Fruit fly (Drosophila melanogaster) S2 (cell line): ENCODE data around the gene CG4730.

Experiments used
- CG8478 ChIP-seq: fragments of >200 bp; optimal IDR thresholded peaks from 2 replicates; lab custom pipeline; 2018
- CTCF ChIP-seq, 2 experiments: fragments of >200 bp; optimal IDR thresholded peaks; 2 replicates each; lab custom pipeline; 2018

CG4730 gene

DNA sequence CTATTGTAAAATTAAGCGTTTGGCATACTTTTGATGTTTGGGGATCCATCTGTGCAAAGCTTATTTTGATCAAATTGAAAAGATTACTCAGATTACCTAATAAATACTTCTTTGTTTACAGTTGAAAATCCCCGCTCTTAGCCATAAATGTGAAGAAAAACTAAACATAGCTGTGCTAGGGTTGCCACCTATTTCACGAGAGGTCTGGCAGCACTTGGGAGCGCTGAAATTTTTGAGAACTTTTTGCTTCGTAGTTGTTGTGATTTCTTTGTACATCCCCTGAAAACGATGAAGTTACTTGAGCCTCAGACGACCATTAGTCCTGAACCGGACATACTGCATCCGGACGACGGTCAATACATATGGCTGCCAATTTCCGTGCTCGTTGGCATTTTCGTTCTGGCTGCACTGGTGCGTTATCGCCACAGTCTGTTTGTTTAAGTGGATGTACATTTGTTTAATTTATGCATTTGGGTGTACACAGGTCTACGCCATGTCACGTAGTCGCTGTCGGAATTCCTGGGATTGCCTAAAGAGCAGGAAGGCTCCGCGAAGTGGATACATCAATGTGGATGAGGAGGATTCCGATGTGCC, at the start of gene CG4730, which contains the start of gene CG5039:
TSS of gene CG4730 (minus strand) at position 194 of the 594 bp plus-strand sequence.
TSS of gene CG5039 (plus strand) at position 195 of the 594 bp plus-strand sequence.
- TF ChIP-seq CTCF (optimal IDR thresholded peaks at IDR 0.05; lab: Kevin White, UChicago) (peak in 1 of 2 experiments; percentile 24), CG8478 (lab: Kevin White, UChicago) (no peak)

DNA sequence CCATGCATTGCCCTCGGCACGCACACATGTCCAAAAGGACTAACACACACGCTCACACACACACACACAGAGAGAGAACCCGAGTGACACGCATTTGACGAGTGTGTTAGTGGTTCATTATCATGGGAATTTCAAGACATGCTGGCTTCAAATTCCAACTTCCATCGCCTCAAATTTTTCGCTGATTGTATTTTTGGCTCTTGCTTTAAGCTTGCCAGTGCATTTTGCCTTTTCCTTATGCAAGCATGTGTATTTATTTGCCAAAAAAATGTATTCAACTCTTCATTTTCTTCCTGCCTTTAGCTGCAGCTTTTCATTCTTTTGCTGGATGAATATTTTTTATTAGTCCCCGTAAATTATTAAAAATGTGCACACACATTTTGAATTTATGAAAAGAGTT, 45.3 kb upstream of the CG4730 start:
- TF ChIP-seq CTCF (optimal IDR thresholded peaks at IDR 0.05; lab: Kevin White, UChicago) (no peak), CG8478 (lab: Kevin White, UChicago) (no peak)

- TF ChIP-seq CTCF (optimal IDR thresholded peaks at IDR 0.05; lab: Kevin White, UChicago) (no peak), CG8478 (lab: Kevin White, UChicago) (no peak)
Measured at dm6 chr3R:25721030-25721429, 42.5 kb upstream of the CG4730 start.

dm6 chr3R:25720024-25720574, 41.6 kb upstream of the CG4730 start:
- TF ChIP-seq CTCF (optimal IDR thresholded peaks at IDR 0.05; lab: Kevin White, UChicago) (no peak), CG8478 (lab: Kevin White, UChicago) (no peak)

DNA sequence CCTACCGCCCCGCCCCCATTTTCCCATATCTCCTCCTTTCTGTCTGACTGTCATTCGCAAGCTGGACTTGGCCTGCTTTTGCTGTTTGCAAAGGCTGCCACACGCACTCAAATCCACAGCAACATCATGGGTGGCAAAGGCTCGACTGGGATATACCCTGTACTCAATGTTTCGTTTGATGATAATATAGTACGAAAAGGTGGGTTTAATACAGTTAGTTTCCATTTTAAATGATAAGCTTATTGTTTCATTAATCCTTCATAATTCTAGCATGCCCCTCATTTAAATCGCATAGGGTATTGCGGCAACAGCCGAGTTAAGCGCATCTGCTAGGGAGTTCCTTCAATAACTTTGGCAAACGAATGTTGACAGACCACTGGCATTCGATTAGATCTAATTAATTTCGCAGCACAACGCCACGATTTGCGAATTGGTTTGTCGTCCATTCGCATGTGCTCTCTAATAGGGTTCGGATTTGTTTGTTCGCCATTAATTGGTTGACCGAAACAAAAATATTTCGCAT, 15.7 kb upstream of the CG4730 start:
- TF ChIP-seq CG8478 (lab: Kevin White, UChicago) (no peak), CTCF (optimal IDR thresholded peaks at IDR 0.05; lab: Kevin White, UChicago) (no peak)

DNA sequence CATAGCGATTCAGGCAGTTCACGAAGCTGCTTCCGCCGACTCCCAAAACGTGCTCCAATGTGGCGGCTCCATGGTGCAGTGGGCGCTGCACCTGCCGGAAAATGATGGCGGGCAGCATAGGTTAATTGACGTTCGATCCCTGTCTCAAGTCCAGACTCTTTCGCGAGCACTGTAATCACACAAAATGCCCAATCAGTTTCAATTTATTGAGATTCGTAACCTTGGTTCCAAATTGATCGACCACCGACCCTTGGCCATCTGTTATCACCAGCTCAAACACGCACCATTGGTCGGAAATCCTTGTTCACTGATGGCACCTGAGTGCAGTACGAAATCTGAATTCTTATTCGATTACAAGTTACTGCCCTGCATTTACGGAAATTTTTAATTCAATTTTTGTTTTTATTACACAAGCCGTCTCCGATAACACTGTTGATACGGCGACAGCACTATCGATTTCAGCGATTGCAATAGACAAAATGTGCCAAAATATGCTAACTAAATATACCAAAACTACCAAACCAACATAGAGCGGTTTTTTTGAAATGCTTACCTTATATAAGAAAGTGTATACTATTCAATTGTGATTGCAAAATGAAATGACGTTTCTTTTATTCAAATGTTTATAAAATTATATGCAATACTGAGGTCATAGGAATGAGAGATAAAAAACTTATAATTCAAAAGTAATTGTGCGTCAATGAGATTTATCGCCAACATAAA, 8.4 kb upstream of the CG4730 start, which contains the start of gene CLS:
TSS of gene CLS (minus strand) at position 673 of the 723 bp plus-strand sequence.
- TF ChIP-seq CTCF (optimal IDR thresholded peaks at IDR 0.05; lab: Kevin White, UChicago) (no peak), CG8478 (lab: Kevin White, UChicago) (no peak)

- TF ChIP-seq CTCF (optimal IDR thresholded peaks at IDR 0.05; lab: Kevin White, UChicago), result no peak
- TF ChIP-seq CG8478 (lab: Kevin White, UChicago), result no peak
Measured at dm6 chr3R:25684859-25685258, 6.4 kb upstream of the CG4730 start, which contains the start of gene RpL27. Gene RpL27, minus strand, starts transcription at chr3R:25685051.

- TF ChIP-seq CG8478 (lab: Kevin White, UChicago), result no peak
- TF ChIP-seq CTCF (optimal IDR thresholded peaks at IDR 0.05; lab: Kevin White, UChicago), result no peak
Measured at dm6 chr3R:25680528-25680927, 2.0 kb upstream of the CG4730 start, which contains the start of the genes CG4743 and Idh3g. Gene CG4743, minus strand, starts transcription at chr3R:25680550. Gene Idh3g, plus strand, starts transcription at chr3R:25680845.

dm6 chr3R:25665509-25665908, 13.0 kb downstream of the CG4730 start, which contains the start of gene Lgr3:
Gene Lgr3, plus strand, starts transcription at chr3R:25665809.
- no peak for TF ChIP-seq CG8478 (lab: Kevin White, UChicago)
- no peak for TF ChIP-seq CTCF (optimal IDR thresholded peaks at IDR 0.05; lab: Kevin White, UChicago)

dm6 chr3R:25662358-25662757, 16.1 kb downstream of the CG4730 start:
- TF ChIP-seq CG8478 (lab: Kevin White, UChicago), result no peak
- no peak for TF ChIP-seq CTCF (optimal IDR thresholded peaks at IDR 0.05; lab: Kevin White, UChicago)

DNA sequence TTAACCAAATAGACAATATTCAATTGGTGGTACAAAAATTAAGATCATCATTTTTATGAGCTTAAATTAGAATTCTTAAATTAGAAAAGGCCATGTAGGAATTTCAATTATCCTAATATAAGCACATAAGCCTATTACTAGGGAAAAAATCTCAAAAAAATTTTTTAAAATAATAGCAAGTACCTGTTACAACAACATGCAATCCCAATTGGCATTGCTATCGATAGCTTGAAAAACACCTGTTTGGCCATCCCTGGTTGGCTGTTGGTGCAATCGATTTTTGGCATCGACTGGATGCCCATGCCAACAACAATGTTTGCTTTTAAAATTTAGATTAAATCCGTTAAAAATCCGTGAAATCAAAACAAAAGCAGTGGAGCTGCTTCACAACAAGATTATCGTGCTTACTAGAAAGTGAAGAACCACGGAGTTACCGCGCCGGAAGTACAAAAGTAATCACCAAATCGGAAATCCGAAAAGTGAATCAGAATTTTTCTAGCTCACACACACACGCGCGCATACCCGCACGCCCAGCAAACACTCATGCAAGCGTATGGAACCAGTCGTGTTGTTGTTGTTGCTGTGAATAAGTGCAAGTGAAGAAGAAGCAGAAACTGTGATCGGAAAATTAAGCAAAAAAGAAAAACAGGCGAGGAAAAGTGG, 16.8 kb downstream of the CG4730 start, which contains the start of gene RASSF8:
TSS of gene RASSF8 (plus strand) at position 265 of the 663 bp plus-strand sequence.
- TF ChIP-seq CG8478 (lab: Kevin White, UChicago) (no peak), CTCF (optimal IDR thresholded peaks at IDR 0.05; lab: Kevin White, UChicago) (no peak)

DNA sequence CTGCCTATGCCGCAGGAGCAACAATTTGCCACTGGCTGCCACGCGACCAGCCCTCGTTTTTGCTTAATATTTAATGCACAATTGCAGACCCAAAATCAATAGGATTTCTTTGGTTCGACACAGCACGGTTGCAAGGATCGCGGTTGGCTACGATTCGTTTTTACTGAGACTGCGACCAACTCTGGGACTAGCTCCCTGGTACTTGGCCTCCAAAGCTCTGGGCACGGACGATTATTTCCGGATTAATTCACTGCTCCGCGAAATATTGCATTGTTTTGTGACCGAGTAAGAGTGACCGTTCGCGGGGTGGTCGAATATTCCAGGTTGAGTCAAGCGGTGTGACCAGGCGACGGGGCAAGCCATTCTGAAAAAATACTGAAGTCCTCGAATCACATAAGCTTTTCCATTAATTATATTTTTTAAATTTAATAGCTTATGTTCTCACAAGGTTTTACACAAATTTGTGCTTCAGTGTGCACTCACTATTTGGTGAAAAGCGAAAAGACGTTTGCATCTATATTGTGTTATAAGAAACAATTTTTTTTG, 17.4 kb downstream of the CG4730 start, which contains the start of gene Tnks:
TSS of gene Tnks (minus strand) at position 302 of the 546 bp plus-strand sequence.
- TF ChIP-seq CG8478 (lab: Kevin White, UChicago) (no peak), CTCF (optimal IDR thresholded peaks at IDR 0.05; lab: Kevin White, UChicago) (no peak)

- TF ChIP-seq CG8478 (lab: Kevin White, UChicago) (no peak), CTCF (optimal IDR thresholded peaks at IDR 0.05; lab: Kevin White, UChicago) (no peak)
Measured at dm6 chr3R:25659857-25660417, 18.5 kb downstream of the CG4730 start.
